Worm (Caenorhabditis elegans) whole organism, mixed stage, embryonic: ENCODE data around the gene mtcu-2.

Experiments used
- ceh-43 ChIP-seq: fragments of 200-800 bp; sonication (Bioruptor generic); optimal IDR thresholded peaks from 2 replicates; lab custom pipeline; 2018; ENCODE audit warnings: mild to moderate bottlenecking, missing genetic modification characterization, moderate library complexity, missing compliant biosample characterization
- elt-1 ChIP-seq: sonication (generic microtip); optimal IDR thresholded peaks from 2 replicates; lab custom pipeline; 2017; ENCODE audit warnings: missing genetic modification characterization, mild to moderate bottlenecking, missing compliant biosample characterization, antibody characterized with exemption, moderate library complexity, borderline replicate concordance; ENCODE audit not compliant: insufficient read depth
- elt-3 ChIP-seq: fragments of 150-350 bp; optimal IDR thresholded peaks from 2 replicates; lab custom pipeline; 2014; ENCODE audit warnings: missing biosample characterization, missing genetic modification characterization
- flh-1 ChIP-seq: fragments of 200-800 bp; sonication (Bioruptor generic); optimal IDR thresholded peaks from 2 replicates; lab custom pipeline; 2018; ENCODE audit warnings: mild to moderate bottlenecking, missing genetic modification characterization, moderate library complexity, missing compliant biosample characterization
- hlh-1 ChIP-seq: fragments of 150-350 bp; optimal IDR thresholded peaks from 2 replicates; lab custom pipeline; 2014; ENCODE audit warnings: missing biosample characterization, missing genetic modification reagents, missing genetic modification characterization
- lin-13 ChIP-seq: fragments of 150-350 bp; optimal IDR thresholded peaks from 2 replicates; lab custom pipeline; 2014; ENCODE audit warnings: missing biosample characterization, missing genetic modification characterization
- mls-2 ChIP-seq: sonication (generic microtip); optimal IDR thresholded peaks from 2 replicates; lab custom pipeline; 2016; ENCODE audit warnings: mild to moderate bottlenecking, missing genetic modification characterization, moderate library complexity, missing compliant biosample characterization
- nhr-12 ChIP-seq: fragments of 150-350 bp; optimal IDR thresholded peaks from 2 replicates; lab custom pipeline; 2014; ENCODE audit warnings: missing biosample characterization, missing genetic modification characterization
- snpc-4 ChIP-seq: fragments of 150-350 bp; optimal IDR thresholded peaks from 2 replicates; lab custom pipeline; 2014; ENCODE audit warnings: missing biosample characterization, missing genetic modification characterization
- sptf-1 ChIP-seq: sonication (generic microtip); optimal IDR thresholded peaks from 2 replicates; lab custom pipeline; 2017; ENCODE audit warnings: mild to moderate bottlenecking, missing genetic modification characterization, moderate library complexity, missing compliant biosample characterization
- unc-62 ChIP-seq: fragments of 150-350 bp; optimal IDR thresholded peaks from 2 replicates; lab custom pipeline; 2014; ENCODE audit warnings: missing biosample characterization, missing genetic modification reagents, missing genetic modification characterization

DNA sequence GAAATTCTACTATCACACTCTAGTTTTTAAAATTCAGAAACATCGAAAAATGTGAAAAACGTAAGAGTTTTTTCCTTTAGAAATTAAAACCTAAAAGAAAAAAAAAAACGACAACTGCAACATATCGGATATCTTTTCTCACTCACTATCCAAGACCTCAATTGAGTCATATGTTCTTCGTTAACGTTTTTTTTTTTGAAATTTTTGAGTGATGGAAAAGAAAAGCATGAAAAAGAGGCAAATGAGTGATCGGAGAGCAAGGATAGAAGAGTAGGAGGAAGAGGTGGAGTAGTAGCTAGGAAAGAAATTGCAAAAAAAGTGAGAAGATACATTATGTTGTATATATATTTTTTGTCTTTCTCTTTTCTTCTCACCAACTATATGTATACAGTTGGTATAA lies 43.5 kb downstream of the mtcu-2 start:
- no peak for TF ChIP-seq elt-1
- TF ChIP-seq mls-2 (tag; lab: Kevin White, UChicago): no peak
- no peak for TF ChIP-seq hlh-1
- no peak for TF ChIP-seq nhr-12
- TF ChIP-seq elt-3 (tag; lab: Kevin White, UChicago): no peak
- no peak for TF ChIP-seq ceh-43 (GFP tag; lab: Kevin White, UChicago)
- TF ChIP-seq flh-1 (GFP tag; lab: Kevin White, UChicago): no peak
- TF ChIP-seq unc-62: no peak
- TF ChIP-seq sptf-1 (tag; lab: Kevin White, UChicago): no peak
- no peak for TF ChIP-seq lin-13 (tag; lab: Kevin White, UChicago)
- TF ChIP-seq snpc-4: no peak
